Worm (Caenorhabditis elegans): Measurements from ENCODE around the gene fkh-5.

DNA sequence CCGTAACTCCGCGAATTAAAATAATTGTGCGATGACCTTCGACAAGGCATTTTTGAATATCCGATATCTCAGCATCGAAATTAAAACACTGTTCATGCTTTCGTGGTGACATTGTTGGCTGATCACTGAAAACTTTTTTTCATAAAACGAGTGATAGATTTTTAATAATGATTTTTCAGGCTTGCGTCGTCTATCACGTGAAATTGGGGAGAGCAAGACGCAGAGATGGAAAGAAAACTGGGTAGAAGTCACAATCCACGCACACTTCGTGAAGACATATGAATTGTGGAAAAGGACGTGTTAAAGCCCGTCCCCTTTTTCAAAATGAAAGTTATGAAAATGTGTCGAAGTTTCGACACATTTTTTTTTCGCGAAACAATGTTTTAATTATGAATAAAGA, 5.3 kb downstream of the fkh-5 start, which contains the start of gene nonu-1:
- TF ChIP-seq T22C8.4 (GFP tag; IDR thresholded peaks at IDR 0.05) (no peak), ref-1 (GFP tag; conservative IDR thresholded peaks at IDR 0.05) (no peak), flt-1 (GFP tag; IDR thresholded peaks at IDR 0.05) (no peak)
